Worm (Caenorhabditis elegans): ENCODE measurements around the gene ttbk-6.
"Not testable (repeated sequence)": the region's sequence is repeated elsewhere in the genome, so short reads cannot be mapped to it uniquely, and the experiment has no call there.

Gene ttbk-6

DNA sequence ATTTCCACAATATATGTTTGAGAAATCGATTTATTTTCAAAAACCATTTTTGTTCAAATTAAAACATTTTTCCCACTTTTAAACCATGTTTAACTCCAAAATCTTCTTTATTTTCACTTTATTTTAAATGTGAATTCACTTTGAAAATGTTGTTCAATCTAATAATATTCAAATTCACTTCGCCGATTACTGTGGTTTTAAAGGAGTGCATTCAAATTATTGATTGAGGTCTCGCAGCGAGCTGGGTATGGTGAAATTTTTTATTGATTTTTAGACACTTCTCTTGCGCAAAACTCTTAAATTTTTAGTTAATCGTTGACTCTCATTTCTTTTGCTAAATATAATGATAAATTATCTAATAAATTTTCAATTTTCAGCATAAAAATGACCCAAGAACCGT is 26.8 kb upstream of the ttbk-6 start, which contains the start of gene C45G9.5:
TSS of gene C45G9.5 (plus strand) at position 378 of the 400 bp plus-strand sequence.
- TF ChIP-seq ztf-29 (GFP tag; IDR thresholded peaks at IDR 0.05): no peak
- TF ChIP-seq cog-1 (tag; optimal IDR thresholded peaks at IDR 0.05): no peak
- TF ChIP-seq flt-1 (GFP tag; IDR thresholded peaks at IDR 0.05): no peak
- TF ChIP-seq klf-2 (GFP tag; conservative IDR thresholded peaks at IDR 0.05): no peak
- TF ChIP-seq ztf-23 (GFP tag; IDR thresholded peaks at IDR 0.05): no peak
- no peak for TF ChIP-seq ref-1 (GFP tag; conservative IDR thresholded peaks at IDR 0.05)
- TF ChIP-seq tab-1 (GFP tag; IDR thresholded peaks at IDR 0.05): no peak
- no peak for TF ChIP-seq T22C8.4 (GFP tag; IDR thresholded peaks at IDR 0.05)
- TF ChIP-seq med-1 (GFP tag; optimal IDR thresholded peaks at IDR 0.05; ENCODE audit: insufficient read depth): no peak

DNA sequence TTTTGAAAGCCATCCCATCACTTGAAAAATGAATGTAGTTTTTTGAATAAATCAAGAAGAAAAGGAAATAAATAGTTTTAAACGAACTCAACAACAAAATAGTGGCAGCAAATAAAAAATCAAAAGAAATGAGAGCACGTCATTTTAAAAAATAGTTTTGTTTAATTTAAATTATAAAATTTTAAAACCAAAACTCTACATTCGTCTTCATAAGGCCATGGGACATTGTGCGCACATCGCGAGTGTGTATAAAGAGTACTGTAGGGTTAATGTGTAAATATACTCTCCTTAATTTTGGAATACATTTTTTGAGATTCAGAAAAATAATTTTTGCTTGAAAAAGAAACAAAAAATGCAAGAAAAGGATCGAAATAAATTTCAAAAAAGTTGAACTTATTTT is 22.5 kb upstream of the ttbk-6 start, which contains the start of gene C45G9.15:
TSS of gene C45G9.15 (minus strand) at position 101 of the 400 bp plus-strand sequence.
- TF ChIP-seq tab-1 (GFP tag; IDR thresholded peaks at IDR 0.05) (no peak), ztf-23 (GFP tag; IDR thresholded peaks at IDR 0.05) (no peak), T22C8.4 (GFP tag; IDR thresholded peaks at IDR 0.05) (no peak), cog-1 (tag; optimal IDR thresholded peaks at IDR 0.05) (no peak), ztf-29 (GFP tag; IDR thresholded peaks at IDR 0.05) (no peak), ref-1 (GFP tag; conservative IDR thresholded peaks at IDR 0.05) (no peak), med-1 (GFP tag; optimal IDR thresholded peaks at IDR 0.05; ENCODE audit: insufficient read depth) (no peak), flt-1 (GFP tag; IDR thresholded peaks at IDR 0.05) (no peak), klf-2 (GFP tag; conservative IDR thresholded peaks at IDR 0.05) (no peak)

DNA sequence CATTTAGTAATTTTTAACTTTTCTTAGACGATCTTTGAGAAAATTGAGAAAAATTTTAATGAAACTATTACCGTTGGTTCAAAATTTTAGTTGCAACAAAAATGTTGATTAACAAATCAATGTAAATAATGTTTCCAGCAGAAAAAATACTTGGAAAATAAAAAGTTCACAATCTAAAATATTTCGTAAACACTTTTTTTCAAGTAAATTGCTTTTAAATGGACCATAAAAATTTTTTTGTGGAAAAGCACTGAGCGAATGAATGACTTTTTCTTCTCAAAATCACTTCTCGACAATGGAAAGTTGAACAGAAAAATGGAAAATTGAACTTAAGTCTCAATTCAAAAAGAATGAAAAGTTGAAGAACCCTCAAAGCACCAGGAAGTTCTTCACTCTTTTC is 21.0 kb upstream of the ttbk-6 start, which contains the start of gene C45G9.8:
TSS of gene C45G9.8 (minus strand) at position 101 of the 400 bp plus-strand sequence.
- TF ChIP-seq med-1 (GFP tag; optimal IDR thresholded peaks at IDR 0.05; ENCODE audit: insufficient read depth) (no peak), ref-1 (GFP tag; conservative IDR thresholded peaks at IDR 0.05) (no peak), T22C8.4 (GFP tag; IDR thresholded peaks at IDR 0.05) (no peak), ztf-29 (GFP tag; IDR thresholded peaks at IDR 0.05) (no peak), ztf-23 (GFP tag; IDR thresholded peaks at IDR 0.05) (no peak), tab-1 (GFP tag; IDR thresholded peaks at IDR 0.05) (no peak)

DNA sequence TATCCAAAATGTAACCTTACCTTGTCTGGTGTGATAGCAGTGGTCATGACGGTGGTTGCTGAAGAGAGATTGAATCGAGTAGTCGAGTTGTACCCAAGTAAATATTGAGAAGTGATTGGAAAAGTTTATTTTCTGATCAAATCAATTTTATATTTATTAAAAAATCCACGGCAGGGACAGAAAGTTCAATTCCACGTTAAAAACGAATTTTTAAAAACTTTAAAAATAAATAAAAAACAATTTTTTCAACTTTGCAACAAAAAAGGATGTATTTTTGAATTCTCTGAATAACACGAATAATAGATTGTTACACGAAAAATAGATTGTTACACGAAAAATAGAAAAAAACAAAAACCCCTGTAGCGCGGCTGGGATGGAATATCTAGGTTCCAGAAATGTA is 18.8 kb upstream of the ttbk-6 start, which contains the start of gene C45G9.9:
TSS of gene C45G9.9 (minus strand) at position 101 of the 400 bp plus-strand sequence.
- not testable (repeated sequence) for TF ChIP-seq ztf-23 (GFP tag; IDR thresholded peaks at IDR 0.05); med-1 (GFP tag; optimal IDR thresholded peaks at IDR 0.05; ENCODE audit: insufficient read depth); klf-2 (GFP tag; conservative IDR thresholded peaks at IDR 0.05)

DNA sequence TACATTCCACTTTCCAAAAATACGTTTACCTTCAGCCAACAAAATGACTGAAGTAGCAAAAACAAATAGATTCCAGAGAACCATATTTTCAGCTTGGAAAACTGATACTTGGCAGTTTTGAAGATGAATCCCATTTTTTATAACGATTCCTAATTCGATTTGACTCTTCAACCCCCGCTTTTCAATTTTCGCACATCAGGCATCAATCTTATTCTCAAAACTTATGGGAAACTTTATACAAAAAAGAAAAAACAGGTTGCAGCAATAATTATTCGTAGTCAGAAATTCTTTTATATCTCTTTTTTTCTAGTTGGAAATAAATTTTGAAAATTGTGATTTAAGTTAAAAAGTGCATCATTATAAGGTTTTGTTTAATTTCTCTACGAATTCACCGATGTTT is 12.7 kb upstream of the ttbk-6 start, which contains the start of gene C45G9.10:
TSS of gene C45G9.10 (minus strand) at position 101 of the 400 bp plus-strand sequence.
- TF ChIP-seq ref-1 (GFP tag; conservative IDR thresholded peaks at IDR 0.05) (no peak), flt-1 (GFP tag; IDR thresholded peaks at IDR 0.05) (no peak)

DNA sequence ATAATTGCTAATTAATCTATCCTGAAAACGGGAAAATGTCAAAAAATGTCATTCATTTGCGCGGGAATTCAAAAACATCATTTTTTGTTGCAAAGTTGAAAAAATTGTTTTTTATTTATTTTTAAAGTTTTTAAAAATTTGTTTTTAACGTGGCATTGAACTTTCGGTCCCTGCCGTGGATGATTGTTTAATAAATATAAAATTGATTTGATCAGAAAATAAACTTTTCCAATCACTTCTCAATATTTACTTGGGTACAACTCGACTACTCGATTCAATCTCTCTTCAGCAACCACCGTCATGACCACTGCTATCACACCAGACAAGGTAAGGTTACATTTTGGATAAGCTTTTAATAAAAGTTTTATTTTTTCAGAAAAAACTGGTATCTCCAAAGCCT is 12.1 kb upstream of the ttbk-6 start, which contains the start of gene C45G9.4:
TSS of gene C45G9.4 (plus strand) at position 301 of the 400 bp plus-strand sequence.
- TF ChIP-seq ztf-23 (GFP tag; IDR thresholded peaks at IDR 0.05); med-1 (GFP tag; optimal IDR thresholded peaks at IDR 0.05; ENCODE audit: insufficient read depth); ref-1 (GFP tag; conservative IDR thresholded peaks at IDR 0.05): not testable (repeated sequence)

DNA sequence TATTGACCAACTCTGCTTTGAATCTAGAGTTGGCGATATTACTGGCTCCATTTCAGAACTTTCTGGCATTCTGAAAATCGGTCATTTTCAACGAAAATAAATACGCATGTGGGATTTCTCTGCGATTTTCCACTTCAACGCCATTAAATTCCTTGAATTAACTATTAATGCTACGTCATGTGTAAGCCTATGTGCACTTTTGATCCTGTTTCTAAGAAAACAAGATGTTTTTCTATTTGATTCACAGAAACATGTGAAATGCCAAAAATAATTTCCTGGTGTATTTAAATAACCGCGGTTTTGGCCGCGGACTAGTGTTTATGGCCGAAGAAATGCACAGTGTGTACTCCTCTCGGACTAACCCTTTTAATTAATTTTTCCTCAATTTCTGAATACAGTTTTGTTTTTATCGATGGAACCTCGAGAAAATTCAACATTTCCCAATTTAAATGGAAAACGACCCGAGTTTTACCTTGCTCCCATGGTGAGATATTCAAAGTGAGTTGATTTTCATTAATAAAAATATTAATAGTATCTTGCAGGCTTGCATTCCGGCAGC is 5.7 kb upstream of the ttbk-6 start, which contains the start of the genes C45G9.11 and C45G9.2:
TSS of gene C45G9.11 (minus strand) at position 51 of the 559 bp plus-strand sequence.
TSS of gene C45G9.2 (plus strand) at position 392 of the 559 bp plus-strand sequence.
- TF ChIP-seq ztf-23 (GFP tag; IDR thresholded peaks at IDR 0.05): peak; percentile 74
- TF ChIP-seq cog-1 (tag; optimal IDR thresholded peaks at IDR 0.05): peak; percentile 62
- TF ChIP-seq flt-1 (GFP tag; IDR thresholded peaks at IDR 0.05): peak; percentile 61
- no peak for TF ChIP-seq ref-1 (GFP tag; conservative IDR thresholded peaks at IDR 0.05)

DNA sequence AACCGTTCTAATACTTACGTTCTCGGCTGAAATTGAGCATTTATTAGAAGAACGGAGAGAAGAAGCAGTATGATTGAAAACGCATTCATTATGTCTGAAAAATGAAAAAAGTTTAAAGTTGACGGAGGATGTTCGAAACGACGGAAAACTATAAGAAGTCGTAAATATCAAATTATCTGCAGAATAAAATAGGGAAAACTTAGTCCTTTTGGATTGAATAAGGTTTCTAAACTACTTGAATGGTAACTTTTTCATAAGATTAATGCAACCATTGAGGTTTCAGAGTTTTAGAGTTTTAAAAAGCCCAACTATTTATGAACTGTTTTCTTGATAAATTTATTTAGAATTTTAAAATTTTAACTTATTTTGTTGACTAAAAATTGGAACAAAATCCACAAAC is 3.0 kb upstream of the ttbk-6 start, which contains the start of gene C45G9.12:
TSS of gene C45G9.12 (minus strand) at position 101 of the 400 bp plus-strand sequence.
- TF ChIP-seq ref-1 (GFP tag; conservative IDR thresholded peaks at IDR 0.05) (no peak), ztf-23 (GFP tag; IDR thresholded peaks at IDR 0.05) (no peak), klf-2 (GFP tag; conservative IDR thresholded peaks at IDR 0.05) (no peak), med-1 (GFP tag; optimal IDR thresholded peaks at IDR 0.05; ENCODE audit: insufficient read depth) (no peak), T22C8.4 (GFP tag; IDR thresholded peaks at IDR 0.05) (no peak), flt-1 (GFP tag; IDR thresholded peaks at IDR 0.05) (no peak), cog-1 (tag; optimal IDR thresholded peaks at IDR 0.05) (no peak), ztf-29 (GFP tag; IDR thresholded peaks at IDR 0.05) (no peak), tab-1 (GFP tag; IDR thresholded peaks at IDR 0.05) (no peak)

DNA sequence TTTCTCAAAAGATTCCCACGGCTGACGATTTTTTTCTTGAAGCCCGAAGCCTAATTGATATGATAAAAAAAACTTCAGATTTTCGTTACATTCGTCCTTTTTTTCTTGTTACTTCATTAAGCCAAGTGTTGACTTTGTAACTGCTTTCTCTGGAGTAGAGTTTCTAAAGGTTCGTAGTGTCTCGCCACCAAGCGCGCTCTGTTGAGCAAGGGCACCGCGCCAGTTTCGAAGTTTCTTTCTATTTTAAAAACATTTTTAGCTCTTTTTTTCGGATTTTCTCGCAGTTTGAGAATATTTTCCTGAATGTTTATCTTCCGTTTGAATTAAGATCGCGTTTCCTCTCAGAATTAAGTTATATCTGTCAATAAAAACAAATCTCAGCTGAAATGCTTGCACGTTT is 2.1 kb downstream of the ttbk-6 start:
- no peak for TF ChIP-seq flt-1 (GFP tag; IDR thresholded peaks at IDR 0.05)
- TF ChIP-seq med-1 (GFP tag; optimal IDR thresholded peaks at IDR 0.05; ENCODE audit: insufficient read depth): no peak
- TF ChIP-seq ref-1 (GFP tag; conservative IDR thresholded peaks at IDR 0.05): no peak
- no peak for TF ChIP-seq tab-1 (GFP tag; IDR thresholded peaks at IDR 0.05)
- no peak for TF ChIP-seq ztf-23 (GFP tag; IDR thresholded peaks at IDR 0.05)
- no peak for TF ChIP-seq ztf-29 (GFP tag; IDR thresholded peaks at IDR 0.05)
- TF ChIP-seq klf-2 (GFP tag; conservative IDR thresholded peaks at IDR 0.05): no peak
- no peak for TF ChIP-seq T22C8.4 (GFP tag; IDR thresholded peaks at IDR 0.05)
- no peak for TF ChIP-seq cog-1 (tag; optimal IDR thresholded peaks at IDR 0.05)

DNA sequence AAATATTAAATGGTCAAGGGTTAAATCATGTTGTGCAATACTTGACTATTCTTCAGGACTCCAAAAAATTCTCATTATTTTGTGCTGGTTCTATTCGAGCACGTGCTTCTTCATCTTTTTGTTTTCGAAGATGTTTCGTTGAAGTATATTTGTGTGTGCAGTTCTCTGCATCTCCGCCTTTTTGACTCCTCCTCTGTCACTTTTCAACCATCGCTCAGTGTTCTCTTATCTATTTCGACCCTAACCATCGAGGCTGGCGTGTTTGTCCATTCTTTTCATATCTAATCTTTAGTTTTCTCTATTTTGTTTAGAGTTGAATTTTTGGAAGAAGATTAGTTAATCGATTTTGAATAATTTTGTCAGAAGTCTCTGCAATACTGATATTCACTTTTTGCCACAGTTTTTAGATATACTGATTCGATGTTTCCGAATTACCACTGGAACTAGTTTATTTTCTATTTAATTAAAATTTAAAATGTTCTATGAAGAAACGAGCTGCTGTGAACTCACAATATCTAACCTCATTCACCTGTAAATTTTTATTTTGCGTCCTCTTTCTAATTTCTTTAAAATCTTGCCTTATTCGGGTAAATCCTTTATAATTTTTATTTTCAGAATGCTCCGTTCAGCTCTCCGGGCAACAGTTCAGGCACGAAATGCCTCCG is 2.8 kb downstream of the ttbk-6 start, which contains the start of gene alh-1:
TSS of gene alh-1 (plus strand) at position 615 of the 665 bp plus-strand sequence.
- TF ChIP-seq flt-1 (GFP tag; IDR thresholded peaks at IDR 0.05) (no peak), ref-1 (GFP tag; conservative IDR thresholded peaks at IDR 0.05) (no peak), ztf-29 (GFP tag; IDR thresholded peaks at IDR 0.05) (no peak)

All from whole organism, midembryonic.